Fruit fly (Drosophila melanogaster): ENCODE data around the gene futsch.

Gene futsch

dm6 chrX:1398455-1399055 lies 10.3 kb upstream of the futsch start (continued):
- no peak for TF ChIP-seq mirr (GFP tag; optimal IDR thresholded peaks at IDR 0.05)
- no peak for TF ChIP-seq disco-r (GFP tag; optimal IDR thresholded peaks at IDR 0.05)
- peak; percentile 37 for TF ChIP-seq CG1647 (GFP tag; optimal IDR thresholded peaks at IDR 0.05)
- TF ChIP-seq CG15601 (tag; optimal IDR thresholded peaks at IDR 0.05), result peak; percentile 2
- TF ChIP-seq Dref (GFP tag; IDR thresholded peaks at IDR 0.05), result no peak
- TF ChIP-seq nerfin-1 (tag; optimal IDR thresholded peaks at IDR 0.05), result peak; percentile 24
- TF ChIP-seq ato (GFP tag; IDR thresholded peaks at IDR 0.05; ENCODE audit: partially characterized antibody), result no peak
- peak; percentile 56 for TF ChIP-seq Max (GFP tag; optimal IDR thresholded peaks at IDR 0.05)
- peak; percentile 55 for TF ChIP-seq CG2875 (GFP tag; optimal IDR thresholded peaks at IDR 0.05)
- peak; percentile 40 for TF ChIP-seq HHEX (GFP tag; optimal IDR thresholded peaks at IDR 0.05)
- peak; percentile 31; the same call in 1 of the 2 replicates for TF ChIP-seq dati (GFP tag; IDR thresholded peaks at IDR 0.05)
- peak; percentile 50 for TF ChIP-seq CG3847 (GFP tag; IDR thresholded peaks at IDR 0.05)
- no peak for TF ChIP-seq kni (GFP tag; optimal IDR thresholded peaks at IDR 0.05)
- TF ChIP-seq ci (GFP tag; IDR thresholded peaks at IDR 0.05), result peak; percentile 61
- TF ChIP-seq Bgb (GFP tag; IDR thresholded peaks at IDR 0.05; ENCODE audit: partially characterized antibody), result no peak
- TF ChIP-seq Lhr (GFP tag; optimal IDR thresholded peaks at IDR 0.05), result no peak
- no peak for TF ChIP-seq sima (GFP tag; optimal IDR thresholded peaks at IDR 0.05)
- TF ChIP-seq org-1 (GFP tag; optimal IDR thresholded peaks at IDR 0.05), result peak; percentile 61
- peak; percentile 50; the same call in 1 of the 2 replicates for TF ChIP-seq CG11696 (GFP tag; IDR thresholded peaks at IDR 0.05)
- peak; percentile 15 for TF ChIP-seq ATbp (GFP tag; optimal IDR thresholded peaks at IDR 0.05)
- peak; percentile 43 for TF ChIP-seq D19B (GFP tag; optimal IDR thresholded peaks at IDR 0.05)
- peak; percentile 71 for TF ChIP-seq gem (tag; optimal IDR thresholded peaks at IDR 0.05)
- TF ChIP-seq CG8290 (GFP tag; optimal IDR thresholded peaks at IDR 0.05), result peak; percentile 11
- peak in 1 of 2 experiments; percentile 89 for TF ChIP-seq CG8290 (tag; optimal IDR thresholded peaks at IDR 0.05)
- peak; percentile 65 for TF ChIP-seq lab (GFP tag; optimal IDR thresholded peaks at IDR 0.05)
- no peak for TF ChIP-seq ac (GFP tag; optimal IDR thresholded peaks at IDR 0.05)
- TF ChIP-seq fd102C (GFP tag; optimal IDR thresholded peaks at IDR 0.05), result no peak
- TF ChIP-seq Hand (GFP tag; optimal IDR thresholded peaks at IDR 0.05), result peak; percentile 30
- TF ChIP-seq Hsf (GFP tag; optimal IDR thresholded peaks at IDR 0.05), result peak; percentile 59
- TF ChIP-seq ewg (GFP tag; optimal IDR thresholded peaks at IDR 0.05), result peak; percentile 30
- TF ChIP-seq Sry-δ (GFP tag; optimal IDR thresholded peaks at IDR 0.05), result no peak
- peak; percentile 26 for TF ChIP-seq CG8924 (tag; optimal IDR thresholded peaks at IDR 0.05)
- TF ChIP-seq tio (GFP tag; optimal IDR thresholded peaks at IDR 0.05), result no peak
- TF ChIP-seq Deaf1 (tag; optimal IDR thresholded peaks at IDR 0.05), result no peak
- TF ChIP-seq zen2 (GFP tag; IDR thresholded peaks at IDR 0.05; ENCODE audit: partially characterized antibody), result no peak
- no peak for TF ChIP-seq CG30020 (tag; optimal IDR thresholded peaks at IDR 0.05)
- TF ChIP-seq CG2116 (GFP tag; optimal IDR thresholded peaks at IDR 0.05), result no peak
- TF ChIP-seq HmgD (GFP tag; optimal IDR thresholded peaks at IDR 0.05), result no peak
- no peak for TF ChIP-seq CG3407 (GFP tag; optimal IDR thresholded peaks at IDR 0.05)
- no peak for TF ChIP-seq tll (GFP tag; optimal IDR thresholded peaks at IDR 0.05)
- peak; percentile 56; the same call in 2 of the 3 replicates for TF ChIP-seq CG17361 (GFP tag; IDR thresholded peaks at IDR 0.05)
- TF ChIP-seq ind (GFP tag; optimal IDR thresholded peaks at IDR 0.05), result peak; percentile 76
- no peak for TF ChIP-seq CG7963 (GFP tag; IDR thresholded peaks at IDR 0.05; ENCODE audit: partially characterized antibody)
- TF ChIP-seq CG8388 (GFP tag; optimal IDR thresholded peaks at IDR 0.05), result peak; percentile 29
- TF ChIP-seq CG3065 (GFP tag; optimal IDR thresholded peaks at IDR 0.05), result no peak
- TF ChIP-seq btn (GFP tag; optimal IDR thresholded peaks at IDR 0.05), result no peak
- TF ChIP-seq pzg (GFP tag; optimal IDR thresholded peaks at IDR 0.05), result no peak
- TF ChIP-seq Mrtf (GFP tag; IDR thresholded peaks at IDR 0.05), result peak; percentile 64; the same call in 2 of the 3 replicates
- TF ChIP-seq Jarid2 (GFP tag; optimal IDR thresholded peaks at IDR 0.05), result no peak

Data from whole organism, embryonic.